Worm (Caenorhabditis elegans) whole organism, L4 larva: ENCODE results near the gene clec-171.

Source experiments
- dpl-1 ChIP-seq: fragments of 150-350 bp; optimal IDR thresholded peaks from 2 replicates; lab custom pipeline; 2014; ENCODE audit warnings: missing biosample characterization, missing genetic modification reagents, missing genetic modification characterization
- fos-1 ChIP-seq: fragments of 150-350 bp; optimal IDR thresholded peaks from 2 replicates; lab custom pipeline; 2014; ENCODE audit warnings: missing biosample characterization, missing genetic modification characterization
- lin-38 ChIP-seq: fragments of 200-800 bp; sonication (Bioruptor generic); IDR thresholded peaks from 2 replicates; pipeline ENCODE4 v1.3.6; 2022; ENCODE audit warnings: missing genetic modification reagents, missing genetic modification characterization, missing compliant biosample characterization
- nhr-10 ChIP-seq: fragments of 150-350 bp; optimal IDR thresholded peaks from 2 replicates; lab custom pipeline; 2014; ENCODE audit warnings: missing biosample characterization, missing genetic modification characterization
- nhr-11 ChIP-seq: fragments of 150-350 bp; optimal IDR thresholded peaks from 2 replicates; lab custom pipeline; 2014; ENCODE audit warnings: missing biosample characterization, missing genetic modification characterization
- nhr-25 ChIP-seq: sonication (generic microtip); optimal IDR thresholded peaks from 2 replicates; lab custom pipeline; 2017; ENCODE audit warnings: missing genetic modification characterization, mild to moderate bottlenecking, missing compliant biosample characterization, antibody characterized with exemption, moderate library complexity, borderline replicate concordance; ENCODE audit not compliant: insufficient read depth
- nhr-28 ChIP-seq: fragments of 150-350 bp; optimal IDR thresholded peaks from 2 replicates; lab custom pipeline; 2014; ENCODE audit warnings: missing biosample characterization, missing genetic modification characterization
- nhr-76 ChIP-seq: fragments of 150-350 bp; optimal IDR thresholded peaks from 2 replicates; lab custom pipeline; 2014; ENCODE audit warnings: missing biosample characterization, missing genetic modification characterization
- nhr-77 ChIP-seq: fragments of 150-350 bp; optimal IDR thresholded peaks from 2 replicates; lab custom pipeline; 2014; ENCODE audit warnings: missing biosample characterization, missing genetic modification characterization
- pha-4 ChIP-seq, 2 experiments: fragments of 150-350 bp in 1 of 2; fragments of 200-800 bp in 1 of 2; sonication (Bioruptor generic) in 1 of 2; IDR thresholded peaks in 1 of 2; optimal IDR thresholded peaks in 1 of 2; 2 replicates each; pipeline versions ENCODE4 v1.3.6 to Lab custom; 2014 to 2022; ENCODE audit warnings: missing genetic modification characterization in 2 of 2, missing genetic modification reagents in 2 of 2, missing biosample characterization in 1 of 2, missing compliant biosample characterization in 1 of 2
- snpc-4 ChIP-seq: fragments of 150-350 bp; optimal IDR thresholded peaks from 2 replicates; lab custom pipeline; 2014; ENCODE audit warnings: missing biosample characterization, missing genetic modification characterization
- unc-130 ChIP-seq: sonication (generic microtip); optimal IDR thresholded peaks from 2 replicates; lab custom pipeline; 2016; ENCODE audit warnings: missing genetic modification reagents, missing genetic modification characterization, missing compliant biosample characterization
- unc-39 ChIP-seq: sonication (generic microtip); optimal IDR thresholded peaks from 2 replicates; lab custom pipeline; 2017; ENCODE audit warnings: missing biosample characterization, missing genetic modification characterization
- zip-2 ChIP-seq: fragments of 150-350 bp; optimal IDR thresholded peaks from 2 replicates; lab custom pipeline; 2014; ENCODE audit warnings: missing biosample characterization, missing genetic modification characterization

ce11 chrIV:1453451-1453850, 26.3 kb upstream of the clec-171 start:
- TF ChIP-seq nhr-11 (tag; lab: Kevin White, UChicago) (no peak), pha-4 (GFP tag; IDR thresholded peaks at IDR 0.05; lab: Robert Waterston, UW) (no peak), pha-4 (tag; optimal IDR thresholded peaks at IDR 0.05; lab: Kevin White, UChicago) (no peak), nhr-25 (tag; lab: Kevin White, UChicago) (no peak), nhr-28 (tag; lab: Kevin White, UChicago) (peak; percentile 61), unc-39 (tag; lab: Kevin White, UChicago) (no peak), dpl-1 (GFP tag; lab: Kevin White, UChicago) (no peak), nhr-10 (tag; lab: Kevin White, UChicago) (no peak), unc-130 (GFP tag; lab: Kevin White, UChicago) (no peak), zip-2 (no peak), lin-38 (no peak), snpc-4 (tag; lab: Kevin White, UChicago) (no peak), nhr-76 (tag; lab: Kevin White, UChicago) (no peak), fos-1 (tag; lab: Kevin White, UChicago) (no peak), nhr-77 (tag; lab: Kevin White, UChicago) (no peak)
